Fruit fly (Drosophila melanogaster): ENCODE results near the gene CG14130.

The CG14130 gene

dm6 chr3L:11815220-11815797, at the start of gene CG14130:
CG14130 (plus strand) TSS chr3L:11815444.
- TF ChIP-seq CG17801 (GFP tag; optimal IDR thresholded peaks at IDR 0.05; ENCODE audit: partially characterized antibody) = peak; percentile 12

- TF ChIP-seq CG17801 (GFP tag; optimal IDR thresholded peaks at IDR 0.05; ENCODE audit: partially characterized antibody) = no peak
Measured at dm6 chr3L:11765695-11766232, 49.5 kb upstream of the CG14130 start, which contains the start of gene loaf. loaf (minus strand) TSS chr3L:11766182.

dm6 chr3L:11766563-11766962, 48.7 kb upstream of the CG14130 start:
- no peak for TF ChIP-seq CG17801 (GFP tag; optimal IDR thresholded peaks at IDR 0.05; ENCODE audit: partially characterized antibody)

- TF ChIP-seq CG17801 (GFP tag; optimal IDR thresholded peaks at IDR 0.05; ENCODE audit: partially characterized antibody) = no peak
Measured at dm6 chr3L:11772057-11772456, 43.2 kb upstream of the CG14130 start, which contains the start of gene Muc68D. Muc68D (minus strand) TSS chr3L:11772157.

- no peak for TF ChIP-seq CG17801 (GFP tag; optimal IDR thresholded peaks at IDR 0.05; ENCODE audit: partially characterized antibody)
Measured at dm6 chr3L:11772608-11773017, 42.6 kb upstream of the CG14130 start.

dm6 chr3L:11773796-11774195, 41.4 kb upstream of the CG14130 start:
- TF ChIP-seq CG17801 (GFP tag; optimal IDR thresholded peaks at IDR 0.05; ENCODE audit: partially characterized antibody) = no peak

dm6 chr3L:11774401-11774800, 40.8 kb upstream of the CG14130 start, which contains the start of gene Tim13:
Tim13 (minus strand) TSS chr3L:11774501.
- TF ChIP-seq CG17801 (GFP tag; optimal IDR thresholded peaks at IDR 0.05; ENCODE audit: partially characterized antibody) = no peak

dm6 chr3L:11776731-11777130, 38.5 kb upstream of the CG14130 start, which contains the start of gene CG14131:
CG14131 (plus strand) TSS chr3L:11777073.
- no peak for TF ChIP-seq CG17801 (GFP tag; optimal IDR thresholded peaks at IDR 0.05; ENCODE audit: partially characterized antibody)

dm6 chr3L:11777348-11777958, 37.8 kb upstream of the CG14130 start:
- peak; percentile 23 for TF ChIP-seq CG17801 (GFP tag; optimal IDR thresholded peaks at IDR 0.05; ENCODE audit: partially characterized antibody)

- no peak for TF ChIP-seq CG17801 (GFP tag; optimal IDR thresholded peaks at IDR 0.05; ENCODE audit: partially characterized antibody)
Measured at dm6 chr3L:11785291-11785690, 30.0 kb upstream of the CG14130 start.

- TF ChIP-seq CG17801 (GFP tag; optimal IDR thresholded peaks at IDR 0.05; ENCODE audit: partially characterized antibody) = no peak
Measured at dm6 chr3L:11788195-11788594, 27.0 kb upstream of the CG14130 start.

- TF ChIP-seq CG17801 (GFP tag; optimal IDR thresholded peaks at IDR 0.05; ENCODE audit: partially characterized antibody) = no peak
Measured at dm6 chr3L:11788936-11789352, 26.3 kb upstream of the CG14130 start.

- peak; percentile 21 for TF ChIP-seq CG17801 (GFP tag; optimal IDR thresholded peaks at IDR 0.05; ENCODE audit: partially characterized antibody)
Measured at dm6 chr3L:11789773-11790172, 25.5 kb upstream of the CG14130 start, which contains the start of gene Pi3K68D. Pi3K68D (minus strand) TSS chr3L:11790013.

dm6 chr3L:11793233-11793800, 21.9 kb upstream of the CG14130 start, which contains the start of the genes twy and CG10907:
twy (minus strand) TSS chr3L:11793283.
CG10907 (plus strand) TSS chr3L:11793514.
- TF ChIP-seq CG17801 (GFP tag; optimal IDR thresholded peaks at IDR 0.05; ENCODE audit: partially characterized antibody) = no peak

- TF ChIP-seq CG17801 (GFP tag; optimal IDR thresholded peaks at IDR 0.05; ENCODE audit: partially characterized antibody) = no peak
Measured at dm6 chr3L:11795440-11795983, 19.7 kb upstream of the CG14130 start, which contains the start of gene Klp68D. Klp68D (plus strand) TSS chr3L:11795614.

All from ovary, adult (tissue).